Fruit fly (Drosophila melanogaster): ENCODE measurements around the gene Pax.

Gene Pax

DNA sequence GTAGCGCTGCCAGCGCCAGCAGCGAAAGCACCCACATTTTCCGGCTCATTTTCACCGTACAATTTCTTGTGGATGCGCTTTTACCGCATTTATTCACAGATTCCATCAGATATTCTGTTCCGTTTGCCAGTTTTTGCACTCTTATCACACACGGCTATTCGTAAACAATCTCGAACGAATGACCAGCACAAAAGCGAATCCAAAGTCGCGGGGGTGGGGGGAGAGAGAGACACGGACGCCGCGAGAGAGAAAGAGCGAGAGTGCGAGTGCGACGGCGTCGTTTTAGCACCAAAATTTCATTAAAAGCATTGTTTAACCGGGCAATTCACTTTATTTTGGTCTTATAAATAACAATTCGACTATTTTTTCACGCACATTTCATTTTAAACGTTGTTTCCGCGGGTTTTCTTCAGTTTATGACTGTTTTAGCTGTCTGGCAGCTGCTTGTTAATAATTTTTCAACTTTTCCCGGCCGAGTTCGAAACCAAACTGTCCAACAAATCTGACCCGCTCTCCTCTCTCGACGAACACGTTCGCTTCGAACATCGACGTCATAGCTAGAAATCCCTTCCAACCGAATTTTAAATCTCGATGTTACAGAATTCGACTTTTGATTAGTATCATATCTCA is 63.5 kb downstream of the Pax start, which contains the start of gene dnt:
TSS of gene dnt (minus strand) at position 494 of the 630 bp plus-strand sequence.
- TF ChIP-seq gl (tag; optimal IDR thresholded peaks at IDR 0.05) (no peak), EcR (GFP tag; optimal IDR thresholded peaks at IDR 0.05) (peak; percentile 55)

dm6 chr2L:19361632-19362142 is 64.7 kb downstream of the Pax start:
- peak; percentile 55 for TF ChIP-seq CG17806 (tag; optimal IDR thresholded peaks at IDR 0.05)
- TF ChIP-seq gl (tag; optimal IDR thresholded peaks at IDR 0.05): peak; percentile 32
- peak; percentile 78 for TF ChIP-seq Snoo (tag; optimal IDR thresholded peaks at IDR 0.05)
- TF ChIP-seq rn (GFP tag; IDR thresholded peaks at IDR 0.05): no peak
- TF ChIP-seq D1 (tag; optimal IDR thresholded peaks at IDR 0.05): no peak
- TF ChIP-seq CG4496 (GFP tag; IDR thresholded peaks at IDR 0.05): 0 out of 3 replicates have a peak, but pooled peaks have one; percentile 16
- TF ChIP-seq CG34367 (tag; optimal IDR thresholded peaks at IDR 0.05): peak; percentile 52
- peak; percentile 59 for TF ChIP-seq CG9948 (tag; optimal IDR thresholded peaks at IDR 0.05)
- TF ChIP-seq CG10348 (GFP tag; IDR thresholded peaks at IDR 0.05): no peak; the same call in 1 of the 2 replicates
- peak; percentile 66 for TF ChIP-seq CG14655 (GFP tag; optimal IDR thresholded peaks at IDR 0.05)
- no peak; the same call in 1 of the 2 replicates for TF ChIP-seq CG32121 (GFP tag; IDR thresholded peaks at IDR 0.05)
- TF ChIP-seq CG13204 (GFP tag; optimal IDR thresholded peaks at IDR 0.05): peak; percentile 58
- TF ChIP-seq Pif1B (GFP tag; optimal IDR thresholded peaks at IDR 0.05): peak; percentile 61
- TF ChIP-seq CG8159 (tag; optimal IDR thresholded peaks at IDR 0.05): peak; percentile 79
- TF ChIP-seq CG8301 (tag; optimal IDR thresholded peaks at IDR 0.05): peak; percentile 41
- peak; percentile 61 for TF ChIP-seq CG15710 (tag; optimal IDR thresholded peaks at IDR 0.05)
- no peak for TF ChIP-seq fd96Ca (GFP tag; IDR thresholded peaks at IDR 0.05)
- no peak for TF ChIP-seq CG12605 (GFP tag; IDR thresholded peaks at IDR 0.05)
- TF ChIP-seq Pif1A (GFP tag; optimal IDR thresholded peaks at IDR 0.05): peak; percentile 65
- peak; percentile 23 for TF ChIP-seq EcR (GFP tag; optimal IDR thresholded peaks at IDR 0.05)
- no peak for TF ChIP-seq Ets98B (GFP tag; IDR thresholded peaks at IDR 0.05)

- TF ChIP-seq CG4496 (GFP tag; IDR thresholded peaks at IDR 0.05) (no peak; the same call in 2 of the 3 replicates), CG34367 (tag; optimal IDR thresholded peaks at IDR 0.05) (peak; percentile 56), rn (GFP tag; IDR thresholded peaks at IDR 0.05) (no peak), CG15710 (tag; optimal IDR thresholded peaks at IDR 0.05) (peak; percentile 29), gl (tag; optimal IDR thresholded peaks at IDR 0.05) (peak; percentile 78), CG17806 (tag; optimal IDR thresholded peaks at IDR 0.05) (peak; percentile 24), CG12605 (GFP tag; IDR thresholded peaks at IDR 0.05) (peak; percentile 34; the same call in 1 of the 2 replicates), CG8301 (tag; optimal IDR thresholded peaks at IDR 0.05) (peak; percentile 2), CG32121 (GFP tag; IDR thresholded peaks at IDR 0.05) (no peak), CG14655 (GFP tag; optimal IDR thresholded peaks at IDR 0.05) (peak; percentile 48), CG9948 (tag; optimal IDR thresholded peaks at IDR 0.05) (no peak), CG8159 (tag; optimal IDR thresholded peaks at IDR 0.05) (peak; percentile 10), Pif1B (GFP tag; optimal IDR thresholded peaks at IDR 0.05) (no peak), Ets98B (GFP tag; IDR thresholded peaks at IDR 0.05) (no peak), CG10348 (GFP tag; IDR thresholded peaks at IDR 0.05) (no peak), D1 (tag; optimal IDR thresholded peaks at IDR 0.05) (no peak), Pif1A (GFP tag; optimal IDR thresholded peaks at IDR 0.05) (no peak), fd96Ca (GFP tag; IDR thresholded peaks at IDR 0.05) (no peak), CG13204 (GFP tag; optimal IDR thresholded peaks at IDR 0.05) (peak; percentile 41), Snoo (tag; optimal IDR thresholded peaks at IDR 0.05) (no peak), EcR (GFP tag; optimal IDR thresholded peaks at IDR 0.05) (no peak)
Observed at dm6 chr2L:19359802-19360429, 66.5 kb downstream of the Pax start.

DNA sequence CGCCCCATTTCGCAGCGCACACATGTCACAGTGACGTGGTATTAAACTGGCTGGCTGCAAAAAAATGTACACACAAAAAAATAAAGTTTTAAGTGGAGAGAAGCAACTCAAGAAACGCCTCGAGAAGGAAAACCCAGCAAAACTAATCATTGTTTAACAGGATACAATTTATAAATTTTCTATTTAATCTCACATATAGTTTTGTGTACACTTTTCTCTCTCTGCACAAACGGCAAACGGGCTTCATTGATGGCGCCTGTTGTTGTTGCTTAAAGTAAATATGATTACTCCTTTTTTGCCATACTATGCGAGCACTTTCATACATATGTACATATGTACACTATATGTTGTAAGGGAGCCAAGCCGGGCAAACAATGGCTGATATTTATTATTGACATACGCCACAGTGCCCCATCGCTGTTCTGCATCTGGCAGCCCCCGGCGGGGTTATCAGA is 68.4 kb downstream of the Pax start:
- TF ChIP-seq CG12605 (GFP tag; IDR thresholded peaks at IDR 0.05): peak; percentile 92
- peak; percentile 93 for TF ChIP-seq CG15710 (tag; optimal IDR thresholded peaks at IDR 0.05)
- TF ChIP-seq CG13204 (GFP tag; optimal IDR thresholded peaks at IDR 0.05): peak; percentile 74
- peak; percentile 91 for TF ChIP-seq CG14655 (GFP tag; optimal IDR thresholded peaks at IDR 0.05)
- peak; percentile 61 for TF ChIP-seq CG10348 (GFP tag; IDR thresholded peaks at IDR 0.05)
- TF ChIP-seq EcR (GFP tag; optimal IDR thresholded peaks at IDR 0.05): peak; percentile 39
- peak; percentile 94 for TF ChIP-seq CG17806 (tag; optimal IDR thresholded peaks at IDR 0.05)
- peak; percentile 92 for TF ChIP-seq CG9948 (tag; optimal IDR thresholded peaks at IDR 0.05)
- TF ChIP-seq D1 (tag; optimal IDR thresholded peaks at IDR 0.05): peak; percentile 76
- peak; percentile 92 for TF ChIP-seq CG8159 (tag; optimal IDR thresholded peaks at IDR 0.05)
- TF ChIP-seq Pif1B (GFP tag; optimal IDR thresholded peaks at IDR 0.05): peak; percentile 92
- peak; percentile 95 for TF ChIP-seq CG32121 (GFP tag; IDR thresholded peaks at IDR 0.05)
- TF ChIP-seq CG8301 (tag; optimal IDR thresholded peaks at IDR 0.05): peak; percentile 88
- TF ChIP-seq gl (tag; optimal IDR thresholded peaks at IDR 0.05): peak; percentile 80
- TF ChIP-seq Ets98B (GFP tag; IDR thresholded peaks at IDR 0.05): peak; percentile 95
- TF ChIP-seq CG4496 (GFP tag; IDR thresholded peaks at IDR 0.05): peak; percentile 95
- TF ChIP-seq Pif1A (GFP tag; optimal IDR thresholded peaks at IDR 0.05): peak; percentile 94
- TF ChIP-seq rn (GFP tag; IDR thresholded peaks at IDR 0.05): peak; percentile 87
- TF ChIP-seq fd96Ca (GFP tag; IDR thresholded peaks at IDR 0.05): peak; percentile 96
- TF ChIP-seq Snoo (tag; optimal IDR thresholded peaks at IDR 0.05): peak; percentile 59
- TF ChIP-seq CG34367 (tag; optimal IDR thresholded peaks at IDR 0.05): peak; percentile 92
